Fruit fly (Drosophila melanogaster): Measurements from ENCODE around the gene Vps24.

DNA sequence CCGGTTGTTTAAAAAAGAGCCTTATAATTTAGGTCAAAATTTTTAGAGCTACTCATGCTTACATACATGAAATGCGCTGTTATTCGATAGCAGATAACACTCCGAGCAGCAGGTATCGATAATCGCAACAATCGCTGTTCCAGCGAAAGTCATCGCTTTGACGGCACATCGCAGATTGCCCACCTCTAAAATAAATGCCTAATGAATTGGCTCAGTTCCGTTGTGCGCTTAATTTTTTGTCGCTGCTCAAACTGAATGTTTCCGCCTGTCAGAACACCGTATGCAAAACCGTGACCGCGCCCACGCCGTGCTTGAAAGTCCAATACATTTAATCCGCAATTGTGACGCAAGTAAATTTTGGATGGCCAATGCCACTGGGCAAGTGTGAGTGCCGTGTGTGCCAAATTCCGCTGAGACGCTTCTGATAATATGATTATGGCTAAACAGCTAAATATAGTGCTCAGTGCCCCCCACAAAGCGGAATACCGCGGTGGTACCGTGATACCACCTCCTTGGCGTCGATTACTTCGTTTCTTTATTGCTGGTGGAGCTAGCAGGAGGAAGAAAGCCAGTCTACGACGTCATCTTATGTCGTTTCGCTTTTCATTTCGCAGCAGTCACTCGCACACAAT, 8.9 kb upstream of the Vps24 start, which contains the start of gene CG9795:
- TF ChIP-seq CG32006 (GFP tag; optimal IDR thresholded peaks at IDR 0.05) (no peak), CG8319 (GFP tag; optimal IDR thresholded peaks at IDR 0.05) (no peak)

All from whole organism, prepupa.